Worm (Caenorhabditis elegans) whole organism, young adult: ENCODE data around the gene nprl-3.
A peak's percentile ranks its signal among the peaks of the same experiment; 100 is the strongest.

Source experiments
- B0019.2 ChIP-seq: fragments of 200-800 bp; sonication (Bioruptor generic); conservative IDR thresholded peaks from 2 replicates; pipeline ENCODE4 v1.3.6; 2022; ENCODE audit warnings: missing genetic modification reagents, missing genetic modification characterization, missing compliant biosample characterization
- B0035.1 ChIP-seq: sonication (generic microtip); optimal IDR thresholded peaks from 2 replicates; lab custom pipeline; 2016; ENCODE audit warnings: missing genetic modification characterization, mild to moderate bottlenecking, missing compliant biosample characterization, missing genotype, missing genetic modification reagents
- C06A6.2 ChIP-seq: fragments of 200-800 bp; sonication (Bioruptor generic); conservative IDR thresholded peaks from 2 replicates; pipeline ENCODE4 v1.3.6; 2022; ENCODE audit warnings: missing genetic modification characterization, missing compliant biosample characterization
- C17E4.6 ChIP-seq: fragments of 200-800 bp; sonication (Bioruptor generic); IDR thresholded peaks from 2 replicates; pipeline ENCODE4 v1.3.6; 2022; ENCODE audit warnings: missing genetic modification reagents, missing genetic modification characterization, missing compliant biosample characterization
- F37B4.10 ChIP-seq: fragments of 200-800 bp; sonication (Bioruptor generic); IDR thresholded peaks from 2 replicates; pipeline ENCODE4 v1.3.6; 2022; ENCODE audit warnings: missing genetic modification characterization, missing compliant biosample characterization
- F39B2.1 ChIP-seq: fragments of 200-800 bp; sonication (Bioruptor generic); IDR thresholded peaks from 2 replicates; pipeline ENCODE4 v1.3.6; 2022; ENCODE audit warnings: missing genetic modification reagents, missing genetic modification characterization, missing compliant biosample characterization
- F49E8.2 ChIP-seq: sonication (generic microtip); optimal IDR thresholded peaks from 3 replicates; lab custom pipeline; 2017; ENCODE audit warnings: missing genetic modification characterization, mild to moderate bottlenecking, missing compliant biosample characterization, antibody characterized with exemption, moderate library complexity; ENCODE audit not compliant: insufficient read depth
- T07F8.4 ChIP-seq: sonication (generic microtip); optimal IDR thresholded peaks from 2 replicates; lab custom pipeline; 2016; ENCODE audit warnings: mild to moderate bottlenecking, missing genetic modification characterization, moderate library complexity, missing compliant biosample characterization
- Y56A3A.18 ChIP-seq: fragments of 200-800 bp; sonication (Bioruptor generic); IDR thresholded peaks from 2 replicates; pipeline ENCODE4 v1.3.6; 2022; ENCODE audit warnings: missing genetic modification reagents, missing genetic modification characterization, missing compliant biosample characterization
- Y79H2A.3 ChIP-seq: fragments of 200-800 bp; sonication (Bioruptor generic); conservative IDR thresholded peaks from 2 replicates; pipeline ENCODE4 v1.3.6; 2022; ENCODE audit warnings: missing genetic modification reagents, missing genetic modification characterization, missing compliant biosample characterization
- Y95B8A.8 ChIP-seq: fragments of 200-800 bp; sonication (Bioruptor generic); IDR thresholded peaks from 2 replicates; pipeline ENCODE4 v1.3.6; 2022; ENCODE audit warnings: missing genetic modification reagents, missing genetic modification characterization, missing compliant biosample characterization
- ama-1 ChIP-seq, 3 experiments: fragments of 150-350 bp in 1 of 3; sonication (generic microtip) in 2 of 3; optimal IDR thresholded peaks; 2 replicates each; lab custom pipeline; 2014 to 2018; ENCODE audit warnings: missing biosample characterization in 2 of 3, missing genetic modification characterization in 2 of 3, missing genetic modification reagents in 2 of 3
- aptf-3 ChIP-seq: fragments of 200-800 bp; sonication (Bioruptor generic); IDR thresholded peaks from 2 replicates; pipeline ENCODE4 v1.3.6; 2022; ENCODE audit warnings: missing genetic modification characterization, missing compliant biosample characterization
- athp-1 ChIP-seq: sonication (generic microtip); optimal IDR thresholded peaks from 2 replicates; lab custom pipeline; 2017; ENCODE audit warnings: mild to moderate bottlenecking, missing genetic modification characterization, missing compliant biosample characterization
- attf-6 ChIP-seq: fragments of 200-800 bp; sonication (Bioruptor generic); IDR thresholded peaks from 2 replicates; pipeline ENCODE4 v1.3.6; 2022; ENCODE audit warnings: missing genetic modification reagents, missing genetic modification characterization, missing compliant biosample characterization
- bed-2 ChIP-seq: fragments of 200-800 bp; sonication (Bioruptor generic); IDR thresholded peaks from 2 replicates; pipeline ENCODE4 v1.3.6; 2022; ENCODE audit warnings: missing genetic modification reagents, missing genetic modification characterization, missing compliant biosample characterization
- cebp-1 ChIP-seq, 2 experiments: fragments of 200-800 bp in 1 of 2; sonication (Bioruptor generic) in 1 of 2; sonication (generic microtip) in 1 of 2; IDR thresholded peaks in 1 of 2; optimal IDR thresholded peaks in 1 of 2; 2 replicates each; pipeline versions ENCODE4 v1.3.6 to Lab custom; 2017 to 2022; ENCODE audit warnings: missing compliant biosample characterization in 2 of 2, missing genetic modification characterization in 2 of 2, mild to moderate bottlenecking in 1 of 2, missing genetic modification reagents in 1 of 2, moderate library complexity in 1 of 2
- ceh-40 ChIP-seq: fragments of 200-800 bp; sonication (Bioruptor generic); IDR thresholded peaks from 2 replicates; pipeline ENCODE4 v1.3.6; 2022; ENCODE audit warnings: missing genetic modification characterization, missing compliant biosample characterization
- ceh-91 ChIP-seq: fragments of 200-800 bp; sonication (Bioruptor generic); IDR thresholded peaks from 2 replicates; pipeline ENCODE4 v1.3.6; 2022; ENCODE audit warnings: missing genetic modification reagents, missing genetic modification characterization, missing compliant biosample characterization
- die-1 ChIP-seq: sonication (generic microtip); optimal IDR thresholded peaks from 2 replicates; lab custom pipeline; 2016; ENCODE audit warnings: missing genotype, mild to moderate bottlenecking, missing genetic modification characterization, missing compliant biosample characterization
- dpff-1 ChIP-seq: sonication (generic microtip); optimal IDR thresholded peaks from 2 replicates; lab custom pipeline; 2017; ENCODE audit warnings: mild to moderate bottlenecking, missing genetic modification characterization, missing compliant biosample characterization
- egl-18 ChIP-seq: fragments of 200-800 bp; sonication (Bioruptor generic); IDR thresholded peaks from 2 replicates; pipeline ENCODE4 v1.3.6; 2022; ENCODE audit warnings: missing genetic modification reagents, missing genetic modification characterization, missing compliant biosample characterization
- ekl-4 ChIP-seq: fragments of 200-800 bp; sonication (Bioruptor generic); IDR thresholded peaks from 2 replicates; pipeline ENCODE4 v1.3.6; 2022; ENCODE audit warnings: missing genetic modification reagents, missing genetic modification characterization, missing compliant biosample characterization
- fkh-3 ChIP-seq: sonication (generic microtip); optimal IDR thresholded peaks from 2 replicates; lab custom pipeline; 2016; ENCODE audit warnings: mild to moderate bottlenecking, missing genetic modification characterization, missing compliant biosample characterization
- gei-17 ChIP-seq: fragments of 200-800 bp; sonication (Bioruptor generic); optimal IDR thresholded peaks from 2 replicates; lab custom pipeline; 2018; ENCODE audit warnings: mild to moderate bottlenecking, missing genetic modification characterization, missing compliant biosample characterization
- hlh-12 ChIP-seq: sonication (generic microtip); optimal IDR thresholded peaks from 2 replicates; lab custom pipeline; 2016; ENCODE audit warnings: missing genetic modification characterization, missing compliant biosample characterization
- hlh-26 ChIP-seq: fragments of 200-800 bp; sonication (Bioruptor generic); conservative IDR thresholded peaks from 2 replicates; pipeline ENCODE4 v1.3.6; 2022; ENCODE audit warnings: missing genetic modification reagents, missing genetic modification characterization, missing compliant biosample characterization
- hmg-1.2 ChIP-seq: fragments of 200-800 bp; sonication (Bioruptor generic); IDR thresholded peaks from 2 replicates; pipeline ENCODE4 v1.3.6; 2022; ENCODE audit warnings: missing genetic modification reagents, missing genetic modification characterization, missing compliant biosample characterization
- hmg-20 ChIP-seq: fragments of 200-800 bp; sonication (Bioruptor generic); IDR thresholded peaks from 2 replicates; pipeline ENCODE4 v1.3.6; 2022; ENCODE audit warnings: missing genetic modification reagents, missing genetic modification characterization, missing compliant biosample characterization
- lag-1 ChIP-seq: fragments of 200-800 bp; sonication (Bioruptor generic); IDR thresholded peaks from 2 replicates; pipeline ENCODE4 v1.3.6; 2022; ENCODE audit warnings: missing genetic modification reagents, missing genetic modification characterization, missing compliant biosample characterization
- let-526 ChIP-seq: fragments of 200-800 bp; sonication (Bioruptor generic); IDR thresholded peaks from 2 replicates; pipeline ENCODE4 v1.3.6; 2022; ENCODE audit warnings: missing genetic modification reagents, missing genetic modification characterization, missing compliant biosample characterization
- lin-35 ChIP-seq, 3 experiments: fragments of 150-350 bp in 2 of 3; sonication (generic microtip) in 1 of 3; optimal IDR thresholded peaks; 2 replicates each; lab custom pipeline; 2014 to 2018; ENCODE audit warnings: missing biosample characterization in 3 of 3, missing genetic modification characterization in 3 of 3, missing genetic modification reagents in 3 of 3
- lsl-1 ChIP-seq: fragments of 200-800 bp; sonication (Bioruptor generic); optimal IDR thresholded peaks from 2 replicates; lab custom pipeline; 2018; ENCODE audit warnings: mild to moderate bottlenecking, missing genetic modification characterization, moderate library complexity, missing compliant biosample characterization
- mel-28 ChIP-seq: sonication (generic microtip); optimal IDR thresholded peaks from 2 replicates; lab custom pipeline; 2016; ENCODE audit warnings: borderline replicate concordance, mild to moderate bottlenecking, missing genetic modification characterization, missing compliant biosample characterization
- mxl-1 ChIP-seq: sonication (generic microtip); optimal IDR thresholded peaks from 2 replicates; lab custom pipeline; 2016; ENCODE audit warnings: missing genetic modification characterization, missing compliant biosample characterization
- nfya-2 ChIP-seq: fragments of 200-800 bp; sonication (Bioruptor generic); IDR thresholded peaks from 2 replicates; pipeline ENCODE4 v1.3.6; 2022; ENCODE audit warnings: missing genetic modification reagents, missing genetic modification characterization, missing compliant biosample characterization
- nhr-179 ChIP-seq: sonication (generic microtip); optimal IDR thresholded peaks from 2 replicates; lab custom pipeline; 2016; ENCODE audit warnings: mild to moderate bottlenecking, missing genetic modification characterization, missing compliant biosample characterization
- repo-1 ChIP-seq: sonication (generic microtip); optimal IDR thresholded peaks from 2 replicates; lab custom pipeline; 2017; ENCODE audit warnings: mild to moderate bottlenecking, missing genetic modification characterization, missing compliant biosample characterization
- snpc-1.1 ChIP-seq: sonication (generic microtip); optimal IDR thresholded peaks from 2 replicates; lab custom pipeline; 2017; ENCODE audit warnings: missing genetic modification characterization, mild to moderate bottlenecking, missing compliant biosample characterization, antibody characterized with exemption, moderate library complexity, missing genotype, missing genetic modification reagents; ENCODE audit not compliant: insufficient read depth
- snpc-1.3 ChIP-seq: sonication (generic microtip); optimal IDR thresholded peaks from 2 replicates; lab custom pipeline; 2017; ENCODE audit warnings: missing genetic modification characterization, mild to moderate bottlenecking, missing compliant biosample characterization, antibody characterized with exemption, moderate library complexity, missing genotype, missing genetic modification reagents; ENCODE audit not compliant: insufficient read depth
- snpc-3.4 ChIP-seq: sonication (generic microtip); optimal IDR thresholded peaks from 2 replicates; lab custom pipeline; 2017; ENCODE audit warnings: missing genetic modification characterization, mild to moderate bottlenecking, missing compliant biosample characterization, antibody characterized with exemption, moderate library complexity, missing genotype, missing genetic modification reagents
- unc-130 ChIP-seq: sonication (generic microtip); optimal IDR thresholded peaks from 2 replicates; lab custom pipeline; 2016; ENCODE audit warnings: missing genetic modification reagents, missing genetic modification characterization, missing compliant biosample characterization
- ztf-18 ChIP-seq: sonication (generic microtip); optimal IDR thresholded peaks from 2 replicates; lab custom pipeline; 2016; ENCODE audit warnings: missing genotype, mild to moderate bottlenecking, missing genetic modification characterization, missing compliant biosample characterization

nprl-3 gene

ce11 chrIV:8276609-8277008 lies 20.7 kb upstream of the nprl-3 start, which contains the start of gene K07H8.12:
Gene K07H8.12, minus strand, starts transcription at chrIV:8276709.
- TF ChIP-seq hlh-26 (GFP tag; lab: Robert Waterston, UW): no peak
- TF ChIP-seq ekl-4 (GFP tag; lab: Robert Waterston, UW): no peak
- no peak for TF ChIP-seq dpff-1 (tag; lab: Kevin White, UChicago)

DNA sequence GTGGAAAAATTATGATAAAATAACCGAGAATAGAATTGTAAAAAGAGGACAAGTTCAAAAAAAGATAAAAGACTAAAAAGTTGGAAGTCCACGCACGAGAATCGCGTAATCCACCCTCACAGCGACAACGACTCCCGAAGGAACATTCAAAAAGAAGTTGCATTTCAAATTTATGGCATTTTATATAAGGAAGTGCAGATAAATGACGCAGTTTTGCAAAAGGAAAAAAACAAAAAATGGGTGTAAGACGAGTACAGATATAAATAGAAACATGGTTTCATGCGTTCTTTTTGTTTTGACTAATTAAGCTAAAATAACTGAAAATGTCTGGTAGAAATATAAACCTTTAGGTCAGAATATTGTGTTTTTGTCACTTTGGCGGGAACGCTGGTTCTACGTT lies 14.1 kb upstream of the nprl-3 start:
- no peak for TF ChIP-seq C17E4.6 (GFP tag; lab: Robert Waterston, UW)
- TF ChIP-seq ceh-40 (GFP tag; lab: Robert Waterston, UW): no peak
- no peak for TF ChIP-seq fkh-3 (tag; lab: Kevin White, UChicago)
- no peak for TF ChIP-seq mel-28 (tag; lab: Kevin White, UChicago)
- no peak for TF ChIP-seq athp-1 (tag; lab: Kevin White, UChicago)
- no peak for TF ChIP-seq die-1 (tag; lab: Kevin White, UChicago)
- no peak for TF ChIP-seq C06A6.2
- TF ChIP-seq mxl-1: no peak
- TF ChIP-seq snpc-1.3 (tag; lab: Kevin White, UChicago): no peak
- no peak for TF ChIP-seq repo-1 (tag; lab: Kevin White, UChicago)
- TF ChIP-seq hmg-1.2 (GFP tag; lab: Robert Waterston, UW): no peak
- TF ChIP-seq nhr-179 (tag; lab: Kevin White, UChicago): no peak

DNA sequence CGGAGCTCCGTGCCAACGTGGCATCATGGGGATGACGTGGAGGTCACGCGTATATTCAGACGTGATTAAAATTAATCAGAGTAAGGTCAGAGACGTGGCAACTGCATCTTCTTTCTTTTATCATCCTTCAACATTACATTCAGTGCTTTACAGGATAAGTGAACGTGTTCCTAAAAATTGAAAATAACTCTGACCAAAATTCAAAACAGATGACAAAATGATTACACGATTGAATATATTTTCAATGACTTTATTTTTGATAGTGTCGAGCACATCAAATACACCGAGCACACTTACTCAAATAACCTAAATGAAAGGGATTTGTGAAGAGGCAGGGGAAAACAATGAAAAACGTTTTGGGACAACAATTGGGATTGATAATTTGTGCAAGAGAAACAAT lies 10.9 kb upstream of the nprl-3 start, which contains the start of gene K07H8.9:
Gene K07H8.9 (minus strand): TSS at position 125 of the 400 bp plus-strand sequence.
- TF ChIP-seq hmg-1.2 (GFP tag; lab: Robert Waterston, UW) (no peak), F49E8.2 (tag; lab: Kevin White, UChicago) (peak; percentile 82), T07F8.4 (no peak), ekl-4 (GFP tag; lab: Robert Waterston, UW) (no peak), B0035.1 (no peak), unc-130 (GFP tag; lab: Kevin White, UChicago) (peak; percentile 38), lag-1 (GFP tag; lab: Robert Waterston, UW) (no peak), let-526 (GFP tag; lab: Robert Waterston, UW) (no peak), F39B2.1 (GFP tag; lab: Robert Waterston, UW) (no peak), gei-17 (GFP tag; lab: Kevin White, UChicago) (no peak), cebp-1 (GFP tag; IDR thresholded peaks at IDR 0.05; lab: Robert Waterston, UW) (no peak), cebp-1 (tag; optimal IDR thresholded peaks at IDR 0.05; lab: Kevin White, UChicago) (no peak), mel-28 (tag; lab: Kevin White, UChicago) (no peak), hlh-26 (GFP tag; lab: Robert Waterston, UW) (no peak), egl-18 (GFP tag; lab: Robert Waterston, UW) (no peak), nfya-2 (GFP tag; lab: Robert Waterston, UW) (no peak), F37B4.10 (no peak), lin-35 (GFP tag; optimal IDR thresholded peaks at IDR 0.05; lab: Kevin White, UChicago) (no peak), ztf-18 (tag; lab: Kevin White, UChicago) (no peak), ama-1 (optimal IDR thresholded peaks at IDR 0.05; lab: Kevin White, UChicago) (no peak), ama-1 (GFP tag; optimal IDR thresholded peaks at IDR 0.05; lab: Kevin White, UChicago) (peak in 1 of 2 experiments; percentile 85), ceh-91 (no peak), fkh-3 (tag; lab: Kevin White, UChicago) (peak; percentile 6), B0019.2 (GFP tag; lab: Robert Waterston, UW) (no peak), attf-6 (GFP tag; lab: Robert Waterston, UW) (0 out of 2 replicates have a peak, but pooled peaks have one; percentile 16), bed-2 (GFP tag; lab: Robert Waterston, UW) (no peak), lsl-1 (GFP tag; lab: Kevin White, UChicago) (no peak), Y79H2A.3 (GFP tag; lab: Robert Waterston, UW) (0 out of 2 replicates have a peak, but pooled peaks have one; percentile 8), C17E4.6 (GFP tag; lab: Robert Waterston, UW) (no peak), snpc-3.4 (tag; lab: Kevin White, UChicago) (no peak), hlh-12 (tag; lab: Kevin White, UChicago) (no peak), repo-1 (tag; lab: Kevin White, UChicago) (no peak), Y56A3A.18 (GFP tag; lab: Robert Waterston, UW) (no peak), aptf-3 (GFP tag; lab: Robert Waterston, UW) (no peak), hmg-20 (no peak), Y95B8A.8 (GFP tag; lab: Robert Waterston, UW) (no peak), snpc-1.1 (tag; lab: Kevin White, UChicago) (no peak)
